Fruit fly (Drosophila melanogaster): ENCODE measurements around the gene CG15449.

dm6 chrX:21031819-21032261 is 8.6 kb downstream of the CG15449 start, which contains the start of gene CG1529:
- no peak for TF ChIP-seq usp (GFP tag; optimal IDR thresholded peaks at IDR 0.05)
- no peak for TF ChIP-seq Dll (optimal IDR thresholded peaks at IDR 0.05)
- TF ChIP-seq psq (optimal IDR thresholded peaks at IDR 0.05): no peak
